In genomic region chr2L:470336-470934, dm6 we compare ENCODE assay signal across 6 fruit fly cellular contexts.
TF ChIP-seq lines count a peak whose summit lies in the region.

No protein-coding gene starts in this region.

- no peak for TF ChIP-seq CTCF in whole organism, embryonic (GFP tag; optimal IDR thresholded peaks at IDR 0.05; lab: Kevin White, UChicago)

TF ChIP-seq in whole organism, 6 proteins besides CTCF, POLR2A, EP300 and RAD21:
- TF ChIP-seq usp (GFP tag; optimal IDR thresholded peaks at IDR 0.05; lab: Kevin White, UChicago) = no peak
- TF ChIP-seq Dll (optimal IDR thresholded peaks at IDR 0.05; lab: Kevin White, UChicago) = no peak
- TF ChIP-seq psq (optimal IDR thresholded peaks at IDR 0.05; lab: Kevin White, UChicago) = no peak
- peak; percentile 82 for TF ChIP-seq pan (optimal IDR thresholded peaks at IDR 0.05; lab: Kevin White, UChicago)

TF ChIP-seq in whole organism, adult, 20 proteins besides CTCF, POLR2A, EP300 and RAD21 (continues in another document):
- TF ChIP-seq CG1620 (GFP tag; optimal IDR thresholded peaks at IDR 0.05; lab: Kevin White, UChicago) = no peak
- TF ChIP-seq kay (GFP tag; lab: Kevin White, UChicago; ENCODE audit: borderline replicate concordance) = peak; percentile 75
- TF ChIP-seq cic (GFP tag; optimal IDR thresholded peaks at IDR 0.05; lab: Kevin White, UChicago) = peak; percentile 61
- peak; percentile 56 for TF ChIP-seq CG14711 (tag; optimal IDR thresholded peaks at IDR 0.05; lab: Kevin White, UChicago)
- peak; percentile 42 for TF ChIP-seq Crg-1 (GFP tag; optimal IDR thresholded peaks at IDR 0.05; lab: Kevin White, UChicago)
- TF ChIP-seq CG11617 (GFP tag; optimal IDR thresholded peaks at IDR 0.05; lab: Kevin White, UChicago) = no peak
- peak; percentile 22 for TF ChIP-seq CG5204 (GFP tag; optimal IDR thresholded peaks at IDR 0.05; lab: Kevin White, UChicago)
- TF ChIP-seq CG33017 (tag; optimal IDR thresholded peaks at IDR 0.05; lab: Kevin White, UChicago) = peak; percentile 59
- TF ChIP-seq toe (GFP tag; optimal IDR thresholded peaks at IDR 0.05; lab: Kevin White, UChicago) = peak; percentile 18
- peak; percentile 29 for TF ChIP-seq Mnt (GFP tag; optimal IDR thresholded peaks at IDR 0.05; lab: Kevin White, UChicago)
- TF ChIP-seq Hr96 (GFP tag; optimal IDR thresholded peaks at IDR 0.05; lab: Kevin White, UChicago) = peak; percentile 58
- no peak for TF ChIP-seq cnc (optimal IDR thresholded peaks at IDR 0.05; lab: Kevin White, UChicago)
- TF ChIP-seq bab1 (GFP tag; optimal IDR thresholded peaks at IDR 0.05; lab: Kevin White, UChicago) = peak; percentile 47
- peak; percentile 49 for TF ChIP-seq CG7045 (GFP tag; optimal IDR thresholded peaks at IDR 0.05; lab: Kevin White, UChicago)
- TF ChIP-seq tj (GFP tag; optimal IDR thresholded peaks at IDR 0.05; lab: Kevin White, UChicago) = no peak
- no peak for TF ChIP-seq ovo (GFP tag; optimal IDR thresholded peaks at IDR 0.05; lab: Kevin White, UChicago)
- TF ChIP-seq CG7101 (tag; optimal IDR thresholded peaks at IDR 0.05; lab: Kevin White, UChicago) = peak; percentile 55
- TF ChIP-seq Clk (GFP tag; optimal IDR thresholded peaks at IDR 0.05; lab: Kevin White, UChicago) = peak; percentile 16

TF ChIP-seq in whole organism, embryonic, 481 proteins besides CTCF, POLR2A, EP300 and RAD21 (continues in another document):
- TF ChIP-seq crp (GFP tag; optimal IDR thresholded peaks at IDR 0.05; lab: Kevin White, UChicago) (peak in 1 of 2 experiments; percentile 1), onecut (GFP tag; IDR thresholded peaks at IDR 0.05; lab: Robert Waterston, UW) (no peak), sens-2 (GFP tag; IDR thresholded peaks at IDR 0.05; lab: Robert Waterston, UW) (0 out of 2 replicates have a peak, but pooled peaks have one; percentile 25), CoRest (tag; optimal IDR thresholded peaks at IDR 0.05; lab: Kevin White, UChicago) (peak; percentile 79), sqz (GFP tag; optimal IDR thresholded peaks at IDR 0.05; lab: Kevin White, UChicago) (peak; percentile 82), CG7271 (tag; optimal IDR thresholded peaks at IDR 0.05; lab: Kevin White, UChicago) (no peak), tin (GFP tag; optimal IDR thresholded peaks at IDR 0.05; lab: Kevin White, UChicago) (peak; percentile 49), CG9727 (GFP tag; optimal IDR thresholded peaks at IDR 0.05; lab: Kevin White, UChicago) (peak; percentile 51), CG10543 (GFP tag; optimal IDR thresholded peaks at IDR 0.05; lab: Kevin White, UChicago) (peak; percentile 82), eve (GFP tag; optimal IDR thresholded peaks at IDR 0.05; lab: Kevin White, UChicago) (peak in 1 of 2 experiments; percentile 91), CG3281 (GFP tag; optimal IDR thresholded peaks at IDR 0.05; lab: Kevin White, UChicago) (peak; percentile 70), HLH3B (GFP tag; IDR thresholded peaks at IDR 0.05; lab: Robert Waterston, UW) (peak; percentile 71), org-1 (GFP tag; optimal IDR thresholded peaks at IDR 0.05; lab: Kevin White, UChicago) (peak; percentile 53), MBD-R2 (GFP tag; IDR thresholded peaks at IDR 0.05; lab: Robert Waterston, UW) (no peak), Opbp (GFP tag; IDR thresholded peaks at IDR 0.05; lab: Robert Waterston, UW; ENCODE audit: partially characterized antibody) (no peak), CG8089 (GFP tag; optimal IDR thresholded peaks at IDR 0.05; lab: Kevin White, UChicago) (peak; percentile 82)

TF ChIP-seq in whole organism, prepupa, 60 proteins besides CTCF, POLR2A, EP300 and RAD21 (continues in another document):
- TF ChIP-seq dac (GFP tag; optimal IDR thresholded peaks at IDR 0.05; lab: Kevin White, UChicago) (peak; percentile 13), CG11902 (GFP tag; optimal IDR thresholded peaks at IDR 0.05; lab: Kevin White, UChicago) (peak; percentile 32), ss (GFP tag; optimal IDR thresholded peaks at IDR 0.05; lab: Kevin White, UChicago) (peak in 1 of 2 experiments; percentile 40), CG1621 (tag; optimal IDR thresholded peaks at IDR 0.05; lab: Kevin White, UChicago) (no peak), CG9139 (GFP tag; optimal IDR thresholded peaks at IDR 0.05; lab: Kevin White, UChicago) (peak; percentile 1), Hr39 (GFP tag; optimal IDR thresholded peaks at IDR 0.05; lab: Kevin White, UChicago) (peak; percentile 71), Ets21C (GFP tag; optimal IDR thresholded peaks at IDR 0.05; lab: Kevin White, UChicago) (peak; percentile 54), achi (GFP tag; optimal IDR thresholded peaks at IDR 0.05; lab: Kevin White, UChicago) (peak; percentile 39), acj6 (GFP tag; optimal IDR thresholded peaks at IDR 0.05; lab: Kevin White, UChicago) (peak; percentile 41), CG32006 (GFP tag; optimal IDR thresholded peaks at IDR 0.05; lab: Kevin White, UChicago) (peak; percentile 78), cyc (GFP tag; optimal IDR thresholded peaks at IDR 0.05; lab: Kevin White, UChicago) (peak; percentile 21), CG3032 (tag; optimal IDR thresholded peaks at IDR 0.05; lab: Kevin White, UChicago) (peak; percentile 11), OdsH (GFP tag; optimal IDR thresholded peaks at IDR 0.05; lab: Kevin White, UChicago) (peak; percentile 68), salr (GFP tag; optimal IDR thresholded peaks at IDR 0.05; lab: Kevin White, UChicago) (peak in 1 of 2 experiments; percentile 60), fd59A (GFP tag; optimal IDR thresholded peaks at IDR 0.05; lab: Kevin White, UChicago) (no peak), CG31627 (GFP tag; optimal IDR thresholded peaks at IDR 0.05; lab: Kevin White, UChicago) (peak; percentile 69), CG10669 (GFP tag; optimal IDR thresholded peaks at IDR 0.05; lab: Kevin White, UChicago) (no peak), lz (GFP tag; optimal IDR thresholded peaks at IDR 0.05; lab: Kevin White, UChicago) (peak; percentile 63), Met (GFP tag; optimal IDR thresholded peaks at IDR 0.05; lab: Kevin White, UChicago) (peak; percentile 62)

TF ChIP-seq in whole organism, pupa, 21 proteins besides CTCF, POLR2A, EP300 and RAD21 (continues in another document):
- TF ChIP-seq D1 (tag; optimal IDR thresholded peaks at IDR 0.05; lab: Kevin White, UChicago) (peak; percentile 9), CG9948 (tag; optimal IDR thresholded peaks at IDR 0.05; lab: Kevin White, UChicago) (peak; percentile 34), CG8301 (tag; optimal IDR thresholded peaks at IDR 0.05; lab: Kevin White, UChicago) (peak; percentile 51), rn (GFP tag; IDR thresholded peaks at IDR 0.05; lab: Robert Waterston, UW) (0 out of 2 replicates have a peak, but pooled peaks have one; percentile 11), EcR (GFP tag; optimal IDR thresholded peaks at IDR 0.05; lab: Kevin White, UChicago) (no peak), Ets98B (GFP tag; IDR thresholded peaks at IDR 0.05; lab: Robert Waterston, UW) (peak; percentile 67), CG12605 (GFP tag; IDR thresholded peaks at IDR 0.05; lab: Robert Waterston, UW) (peak; percentile 44; the same call in 1 of the 2 replicates), CG17806 (tag; optimal IDR thresholded peaks at IDR 0.05; lab: Kevin White, UChicago) (peak; percentile 10), Pif1B (GFP tag; optimal IDR thresholded peaks at IDR 0.05; lab: Kevin White, UChicago) (no peak), CG4496 (GFP tag; IDR thresholded peaks at IDR 0.05; lab: Robert Waterston, UW) (peak; percentile 84), fd96Ca (GFP tag; IDR thresholded peaks at IDR 0.05; lab: Robert Waterston, UW) (peak; percentile 60; the same call in 2 of the 3 replicates), CG34367 (tag; optimal IDR thresholded peaks at IDR 0.05; lab: Kevin White, UChicago) (no peak), CG15710 (tag; optimal IDR thresholded peaks at IDR 0.05; lab: Kevin White, UChicago) (no peak), CG13204 (GFP tag; optimal IDR thresholded peaks at IDR 0.05; lab: Kevin White, UChicago) (no peak), CG10348 (GFP tag; IDR thresholded peaks at IDR 0.05; lab: Robert Waterston, UW) (no peak), CG14655 (GFP tag; optimal IDR thresholded peaks at IDR 0.05; lab: Kevin White, UChicago) (peak; percentile 61), gl (tag; optimal IDR thresholded peaks at IDR 0.05; lab: Kevin White, UChicago) (peak; percentile 80), CG8159 (tag; optimal IDR thresholded peaks at IDR 0.05; lab: Kevin White, UChicago) (peak; percentile 47), Pif1A (GFP tag; optimal IDR thresholded peaks at IDR 0.05; lab: Kevin White, UChicago) (peak; percentile 44), Snoo (tag; optimal IDR thresholded peaks at IDR 0.05; lab: Kevin White, UChicago) (no peak)

TF ChIP-seq in whole organism, wandering third instar larva, 38 proteins besides CTCF, POLR2A, EP300 and RAD21 (continues in another document):
- TF ChIP-seq psq (GFP tag; optimal IDR thresholded peaks at IDR 0.05; lab: Kevin White, UChicago) (peak; percentile 55), Dfd (GFP tag; optimal IDR thresholded peaks at IDR 0.05; lab: Kevin White, UChicago) (no peak), CG9705 (GFP tag; optimal IDR thresholded peaks at IDR 0.05; lab: Kevin White, UChicago) (no peak), dl (GFP tag; optimal IDR thresholded peaks at IDR 0.05; lab: Kevin White, UChicago; ENCODE audit: insufficient read depth in 1 of 2, partially characterized antibody in 2 of 2) (no peak), Hnf4 (GFP tag; optimal IDR thresholded peaks at IDR 0.05; lab: Kevin White, UChicago) (peak; percentile 61), HLH106 (tag; optimal IDR thresholded peaks at IDR 0.05; lab: Kevin White, UChicago) (no peak), dsf (GFP tag; optimal IDR thresholded peaks at IDR 0.05; lab: Kevin White, UChicago; ENCODE audit: borderline replicate concordance) (no peak), h (GFP tag; optimal IDR thresholded peaks at IDR 0.05; lab: Kevin White, UChicago) (peak; percentile 67), foxo (GFP tag; optimal IDR thresholded peaks at IDR 0.05; lab: Kevin White, UChicago) (peak in 1 of 2 experiments; percentile 55), Hr78 (GFP tag; optimal IDR thresholded peaks at IDR 0.05; lab: Kevin White, UChicago) (no peak), brk (GFP tag; optimal IDR thresholded peaks at IDR 0.05; lab: Kevin White, UChicago) (peak; percentile 30), woc (GFP tag; optimal IDR thresholded peaks at IDR 0.05; lab: Kevin White, UChicago) (peak; percentile 50), ey (GFP tag; optimal IDR thresholded peaks at IDR 0.05; lab: Kevin White, UChicago) (peak; percentile 66), dmrt93B (GFP tag; optimal IDR thresholded peaks at IDR 0.05; lab: Kevin White, UChicago) (peak; percentile 4), fru (GFP tag; optimal IDR thresholded peaks at IDR 0.05; lab: Kevin White, UChicago) (peak; percentile 65), rgr (GFP tag; optimal IDR thresholded peaks at IDR 0.05; lab: Kevin White, UChicago) (peak; percentile 38), CG32264 (GFP tag; optimal IDR thresholded peaks at IDR 0.05; lab: Kevin White, UChicago) (peak; percentile 29), Dif (GFP tag; optimal IDR thresholded peaks at IDR 0.05; lab: Kevin White, UChicago; ENCODE audit: partially characterized antibody) (no peak), lola (GFP tag; optimal IDR thresholded peaks at IDR 0.05; lab: Kevin White, UChicago) (no peak), sv (GFP tag; optimal IDR thresholded peaks at IDR 0.05; lab: Kevin White, UChicago) (peak; percentile 71), Vsx2 (GFP tag; optimal IDR thresholded peaks at IDR 0.05; lab: Kevin White, UChicago; ENCODE audit: partially characterized antibody) (no peak), usp (GFP tag; optimal IDR thresholded peaks at IDR 0.05; lab: Kevin White, UChicago) (no peak)
